Worm (Caenorhabditis elegans) whole organism, mixed stage, embryonic: ENCODE measurements around the gene M02E1.3.

Experiments used
- bed-3 ChIP-seq: fragments of 200-800 bp; sonication (Bioruptor generic); optimal IDR thresholded peaks from 3 replicates; lab custom pipeline; 2018; ENCODE audit warnings: mild to moderate bottlenecking, missing genetic modification characterization, moderate library complexity, missing compliant biosample characterization
- ceh-39 ChIP-seq: fragments of 150-350 bp; optimal IDR thresholded peaks from 2 replicates; lab custom pipeline; 2014; ENCODE audit warnings: missing biosample characterization, missing genetic modification characterization
- ceh-43 ChIP-seq: fragments of 200-800 bp; sonication (Bioruptor generic); optimal IDR thresholded peaks from 2 replicates; lab custom pipeline; 2018; ENCODE audit warnings: mild to moderate bottlenecking, missing genetic modification characterization, moderate library complexity, missing compliant biosample characterization
- ces-1 ChIP-seq: fragments of 150-350 bp; optimal IDR thresholded peaks from 2 replicates; lab custom pipeline; 2014; ENCODE audit warnings: missing biosample characterization, missing genetic modification reagents, missing genetic modification characterization
- cnd-1 ChIP-seq: fragments of 200-800 bp; sonication (Bioruptor generic); optimal IDR thresholded peaks from 2 replicates; lab custom pipeline; 2018; ENCODE audit warnings: mild to moderate bottlenecking, missing genetic modification characterization, missing compliant biosample characterization
- elt-1 ChIP-seq: sonication (generic microtip); optimal IDR thresholded peaks from 2 replicates; lab custom pipeline; 2017; ENCODE audit warnings: missing genetic modification characterization, mild to moderate bottlenecking, missing compliant biosample characterization, antibody characterized with exemption, moderate library complexity, borderline replicate concordance; ENCODE audit not compliant: insufficient read depth
- elt-3 ChIP-seq: fragments of 150-350 bp; optimal IDR thresholded peaks from 2 replicates; lab custom pipeline; 2014; ENCODE audit warnings: missing biosample characterization, missing genetic modification characterization
- flh-1 ChIP-seq: fragments of 200-800 bp; sonication (Bioruptor generic); optimal IDR thresholded peaks from 2 replicates; lab custom pipeline; 2018; ENCODE audit warnings: mild to moderate bottlenecking, missing genetic modification characterization, moderate library complexity, missing compliant biosample characterization
- hlh-1 ChIP-seq: fragments of 150-350 bp; optimal IDR thresholded peaks from 2 replicates; lab custom pipeline; 2014; ENCODE audit warnings: missing biosample characterization, missing genetic modification reagents, missing genetic modification characterization
- lsy-2 ChIP-seq: fragments of 150-350 bp; optimal IDR thresholded peaks from 2 replicates; lab custom pipeline; 2014; ENCODE audit warnings: missing biosample characterization, missing genetic modification characterization
- mab-5 ChIP-seq: fragments of 150-350 bp; optimal IDR thresholded peaks from 2 replicates; lab custom pipeline; 2014; ENCODE audit warnings: missing biosample characterization, missing genetic modification characterization
- mep-1 ChIP-seq: fragments of 150-350 bp; optimal IDR thresholded peaks from 2 replicates; lab custom pipeline; 2017; ENCODE audit warnings: missing biosample characterization, missing genetic modification reagents, missing genetic modification characterization, inconsistent platforms
- nhr-12 ChIP-seq: fragments of 150-350 bp; optimal IDR thresholded peaks from 2 replicates; lab custom pipeline; 2014; ENCODE audit warnings: missing biosample characterization, missing genetic modification characterization
- nhr-2 ChIP-seq: fragments of 150-350 bp; optimal IDR thresholded peaks from 2 replicates; lab custom pipeline; 2014; ENCODE audit warnings: missing biosample characterization, missing genetic modification characterization
- sptf-1 ChIP-seq: sonication (generic microtip); optimal IDR thresholded peaks from 2 replicates; lab custom pipeline; 2017; ENCODE audit warnings: mild to moderate bottlenecking, missing genetic modification characterization, moderate library complexity, missing compliant biosample characterization
- tbx-8 ChIP-seq: fragments of 200-800 bp; sonication (Bioruptor generic); optimal IDR thresholded peaks from 2 replicates; lab custom pipeline; 2018; ENCODE audit warnings: mild to moderate bottlenecking, missing genetic modification characterization, moderate library complexity, missing compliant biosample characterization
- unc-62 ChIP-seq: fragments of 150-350 bp; optimal IDR thresholded peaks from 2 replicates; lab custom pipeline; 2014; ENCODE audit warnings: missing biosample characterization, missing genetic modification reagents, missing genetic modification characterization
- zip-8 ChIP-seq: fragments of 150-350 bp; optimal IDR thresholded peaks from 2 replicates; lab custom pipeline; 2014; ENCODE audit warnings: missing biosample characterization, missing genetic modification characterization

Gene M02E1.3

DNA sequence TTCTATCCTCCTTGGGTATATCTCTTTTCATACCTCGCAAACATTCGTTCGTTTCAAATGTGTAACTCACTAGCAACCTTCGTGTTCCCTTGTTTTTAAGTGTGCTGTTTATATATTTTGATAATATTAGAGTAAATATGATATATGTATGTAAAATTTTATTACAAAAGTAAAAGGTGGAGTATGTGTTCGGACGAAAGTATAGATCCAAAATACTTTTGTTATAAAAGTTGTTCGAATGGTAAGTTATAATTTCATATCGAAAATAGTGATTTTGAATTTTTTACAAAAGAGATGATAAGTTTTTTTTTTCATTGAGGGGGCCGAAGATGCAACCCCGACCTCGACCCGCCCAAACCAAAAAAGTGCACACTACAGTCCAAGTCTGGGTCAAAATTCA lies 35.5 kb downstream of the M02E1.3 start, which contains the start of gene C04E7.1:
TSS of gene C04E7.1 (plus strand) at position 301 of the 400 bp plus-strand sequence.
- TF ChIP-seq ceh-43 (GFP tag; lab: Kevin White, UChicago) (no peak), unc-62 (GFP tag; lab: Kevin White, UChicago) (no peak), elt-3 (tag; lab: Kevin White, UChicago) (no peak), ces-1 (GFP tag; lab: Kevin White, UChicago) (no peak), ceh-39 (tag; lab: Kevin White, UChicago) (no peak), mep-1 (tag; lab: Kevin White, UChicago) (no peak), sptf-1 (tag; lab: Kevin White, UChicago) (no peak), nhr-12 (no peak), lsy-2 (tag; lab: Kevin White, UChicago) (no peak), tbx-8 (no peak), nhr-2 (tag; lab: Kevin White, UChicago) (no peak), bed-3 (GFP tag; lab: Kevin White, UChicago) (no peak), cnd-1 (tag; lab: Kevin White, UChicago) (no peak)

DNA sequence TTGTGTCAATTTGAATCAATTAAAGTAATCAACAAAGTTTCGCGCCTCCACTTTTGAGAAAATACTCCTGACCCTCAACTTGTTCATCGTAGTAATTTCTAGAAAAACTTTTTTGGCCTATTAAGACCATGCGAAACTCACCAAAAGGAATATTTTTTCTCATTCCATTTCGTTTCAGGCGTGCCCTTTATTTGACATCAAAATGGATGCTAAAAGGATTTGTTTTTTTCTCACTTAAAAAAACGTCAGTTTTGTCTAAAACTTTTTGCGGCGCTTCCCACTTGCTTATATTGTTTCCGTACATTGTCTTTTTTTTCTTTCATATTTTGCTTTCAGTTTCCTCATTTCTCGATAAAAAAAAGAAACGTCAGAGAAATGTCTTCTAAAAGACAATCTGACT lies 38.2 kb downstream of the M02E1.3 start, which contains the start of gene C04E7.5:
TSS of gene C04E7.5 (plus strand) at position 301 of the 400 bp plus-strand sequence.
- no peak for TF ChIP-seq tbx-8

DNA sequence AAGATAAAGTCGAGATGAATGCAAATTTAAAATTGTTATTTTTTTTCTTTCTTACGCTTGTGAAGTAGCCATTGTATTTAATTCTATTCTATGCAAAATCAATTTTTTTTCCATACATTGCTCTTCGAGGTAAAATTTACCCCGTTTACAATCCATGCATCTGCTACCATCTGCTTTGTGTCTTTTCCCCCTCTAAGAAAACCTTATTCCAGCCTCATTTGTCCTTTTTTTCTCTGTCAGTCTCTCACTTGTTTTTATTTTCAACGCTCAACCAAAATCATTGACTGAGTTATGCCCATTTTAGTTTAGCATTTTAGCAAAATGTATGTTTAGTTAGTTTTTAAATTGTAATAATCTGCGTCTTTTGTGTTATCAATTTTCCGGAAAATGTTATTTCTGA lies 47.6 kb downstream of the M02E1.3 start:
- TF ChIP-seq nhr-2 (tag; lab: Kevin White, UChicago), result peak; percentile 3
- TF ChIP-seq mab-5, result no peak
- TF ChIP-seq, all 35 proteins: peak for 1

DNA sequence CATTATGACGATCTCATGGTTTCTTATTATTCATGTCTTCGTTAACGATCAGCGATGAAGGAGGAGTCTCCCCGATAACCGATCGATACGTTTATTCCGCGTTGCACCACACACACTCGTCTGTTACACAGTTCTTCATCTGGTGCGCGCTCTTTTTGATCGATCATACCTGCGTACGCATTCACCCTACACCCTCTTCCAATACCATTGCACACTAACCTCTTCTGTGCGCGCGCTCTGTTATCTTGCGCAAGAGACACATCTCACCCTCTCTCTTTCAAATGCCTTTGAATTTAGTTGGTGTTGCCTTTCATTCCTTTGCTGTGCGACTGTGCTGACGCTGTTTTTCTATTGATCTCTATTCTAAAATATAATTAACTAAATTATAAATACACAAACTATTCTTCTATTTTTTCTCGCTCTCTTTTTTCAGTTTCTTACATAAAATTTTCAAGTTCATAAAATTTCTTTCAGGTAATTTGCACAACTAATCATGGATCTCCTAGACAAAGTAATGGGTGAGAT lies 49.5 kb downstream of the M02E1.3 start, which contains the start of gene nrde-3:
TSS of gene nrde-3 (plus strand) at position 475 of the 525 bp plus-strand sequence.
- no peak for TF ChIP-seq mab-5
- peak; percentile 36 for TF ChIP-seq elt-1 (tag; lab: Kevin White, UChicago)
- peak; percentile 48 for TF ChIP-seq hlh-1 (tag; lab: Kevin White, UChicago)
- TF ChIP-seq flh-1 (GFP tag; lab: Kevin White, UChicago), result no peak
- peak; percentile 81 for TF ChIP-seq ceh-39 (tag; lab: Kevin White, UChicago)
- peak; percentile 61 for TF ChIP-seq zip-8 (tag; lab: Kevin White, UChicago)
- no peak for TF ChIP-seq bed-3 (GFP tag; lab: Kevin White, UChicago)
- peak; percentile 54 for TF ChIP-seq nhr-2 (tag; lab: Kevin White, UChicago)
